Worm (Caenorhabditis elegans): ENCODE results near the gene arrd-4.

DNA sequence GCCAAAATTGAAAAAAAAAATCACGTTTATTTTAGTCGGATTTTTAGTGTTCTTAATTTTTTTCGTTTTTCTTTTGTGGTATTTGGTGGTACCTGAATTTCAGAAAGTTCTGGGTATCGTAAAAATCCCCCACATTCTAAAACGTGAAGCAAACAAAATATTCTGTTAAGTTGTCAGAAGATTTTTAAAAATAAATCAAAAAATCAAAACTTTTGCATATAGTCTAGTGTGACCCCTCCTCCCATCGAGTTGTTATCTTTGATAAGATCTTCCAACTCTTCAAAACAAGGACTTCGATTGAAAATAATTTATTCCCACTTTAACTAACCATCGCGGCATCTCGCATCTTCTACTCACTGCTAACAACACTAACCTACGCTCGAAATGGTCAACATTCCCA is 9.0 kb downstream of the arrd-4 start, which contains the start of gene ZK938.1:
- TF ChIP-seq nhr-77 (tag; optimal IDR thresholded peaks at IDR 0.05) = no peak
- TF ChIP-seq mdl-1 (tag; optimal IDR thresholded peaks at IDR 0.05) = no peak
